Worm (Caenorhabditis elegans): Measurements from ENCODE around the gene R03H10.5.

R03H10.5 gene

ce11 chrII:4157817-4158216 is 12.6 kb downstream of the R03H10.5 start:
- TF ChIP-seq unc-3 (GFP tag; conservative IDR thresholded peaks at IDR 0.05) = no peak
- no peak for TF ChIP-seq unc-3 (tag; optimal IDR thresholded peaks at IDR 0.05)
- no peak for TF ChIP-seq ets-4 (tag; optimal IDR thresholded peaks at IDR 0.05)
- no peak for TF ChIP-seq ceh-34 (tag; optimal IDR thresholded peaks at IDR 0.05)
- no peak for TF ChIP-seq syd-9 (tag; optimal IDR thresholded peaks at IDR 0.05)
- TF ChIP-seq ama-1 (optimal IDR thresholded peaks at IDR 0.05) = no peak
- TF ChIP-seq hlh-8 (tag; optimal IDR thresholded peaks at IDR 0.05) = no peak
- TF ChIP-seq ceh-45 (GFP tag; IDR thresholded peaks at IDR 0.05) = no peak
- TF ChIP-seq elt-2 (tag; optimal IDR thresholded peaks at IDR 0.05) = no peak
- TF ChIP-seq pag-3 (tag; optimal IDR thresholded peaks at IDR 0.05; ENCODE audit: borderline replicate concordance) = no peak
- TF ChIP-seq ceh-30 (tag; optimal IDR thresholded peaks at IDR 0.05) = no peak
- no peak for TF ChIP-seq sox-4 (tag; optimal IDR thresholded peaks at IDR 0.05)
- no peak for TF ChIP-seq dve-1 (tag; optimal IDR thresholded peaks at IDR 0.05)
- TF ChIP-seq ztf-16 (tag; optimal IDR thresholded peaks at IDR 0.05) = no peak
- no peak for TF ChIP-seq ceh-18 (tag; optimal IDR thresholded peaks at IDR 0.05)
- no peak for TF ChIP-seq fkh-6 (tag; optimal IDR thresholded peaks at IDR 0.05)
- no peak for TF ChIP-seq hlh-6 (tag; optimal IDR thresholded peaks at IDR 0.05)
- no peak for TF ChIP-seq F13H6.1 (tag; optimal IDR thresholded peaks at IDR 0.05)
- TF ChIP-seq ahr-1 (tag; optimal IDR thresholded peaks at IDR 0.05) = no peak
- no peak for TF ChIP-seq lim-6 (tag; optimal IDR thresholded peaks at IDR 0.05)
- no peak for TF ChIP-seq T23F11.4 (GFP tag; optimal IDR thresholded peaks at IDR 0.05)

ce11 chrII:4155112-4155823 is 15.1 kb downstream of the R03H10.5 start, which contains the start of gene R03H10.2:
TSS of gene R03H10.2 (plus strand) at chrII:4155773.
- TF ChIP-seq syd-9 (tag; optimal IDR thresholded peaks at IDR 0.05) (no peak), dve-1 (tag; optimal IDR thresholded peaks at IDR 0.05) (peak; percentile 32)

- TF ChIP-seq T23F11.4 (GFP tag; optimal IDR thresholded peaks at IDR 0.05) = no peak
- no peak for TF ChIP-seq sox-2 (GFP tag; IDR thresholded peaks at IDR 0.05)
- TF ChIP-seq pat-9 (tag; optimal IDR thresholded peaks at IDR 0.05) = no peak
- TF ChIP-seq hlh-13 (GFP tag; optimal IDR thresholded peaks at IDR 0.05) = no peak
- TF ChIP-seq sdc-2 (tag; optimal IDR thresholded peaks at IDR 0.05) = no peak
These were observed 17.5 kb downstream of the R03H10.5 start for ce11 chrII:4152864-4153263.

ce11 chrII:4151499-4152132 is 18.8 kb downstream of the R03H10.5 start:
- TF ChIP-seq elt-2 (tag; optimal IDR thresholded peaks at IDR 0.05) (no peak), pha-4 (tag; optimal IDR thresholded peaks at IDR 0.05) (no peak), nfya-1 (tag; optimal IDR thresholded peaks at IDR 0.05) (peak; percentile 16), pax-1 (tag; optimal IDR thresholded peaks at IDR 0.05) (no peak), ceh-31 (tag; optimal IDR thresholded peaks at IDR 0.05) (peak; percentile 16), mec-3 (tag; optimal IDR thresholded peaks at IDR 0.05; ENCODE audit: borderline replicate concordance) (peak; percentile 24), ref-2 (tag; optimal IDR thresholded peaks at IDR 0.05) (peak; percentile 14)

- TF ChIP-seq ets-4 (tag; optimal IDR thresholded peaks at IDR 0.05) (no peak), syd-9 (tag; optimal IDR thresholded peaks at IDR 0.05) (no peak), ama-1 (optimal IDR thresholded peaks at IDR 0.05) (no peak), elt-2 (tag; optimal IDR thresholded peaks at IDR 0.05) (no peak), ceh-9 (tag; optimal IDR thresholded peaks at IDR 0.05) (no peak), nfya-1 (tag; optimal IDR thresholded peaks at IDR 0.05) (no peak), C08G9.2 (tag; optimal IDR thresholded peaks at IDR 0.05) (no peak), che-1 (tag; optimal IDR thresholded peaks at IDR 0.05) (no peak), unc-42 (tag; optimal IDR thresholded peaks at IDR 0.05) (no peak), nhr-11 (tag; optimal IDR thresholded peaks at IDR 0.05) (no peak), unc-55 (GFP tag; optimal IDR thresholded peaks at IDR 0.05) (no peak), odd-2 (tag; optimal IDR thresholded peaks at IDR 0.05) (no peak)
These were observed 20.2 kb downstream of the R03H10.5 start for ce11 chrII:4150211-4150610.

All from whole organism, late embryonic.